Worm (Caenorhabditis elegans) whole organism, young adult: ENCODE data around the gene vit-1.

Experiments
- F49E8.2 ChIP-seq: sonication (generic microtip); optimal IDR thresholded peaks from 3 replicates; lab custom pipeline; 2017; ENCODE audit warnings: missing genetic modification characterization, mild to moderate bottlenecking, missing compliant biosample characterization, antibody characterized with exemption, moderate library complexity; ENCODE audit not compliant: insufficient read depth
- bed-1 ChIP-seq: fragments of 200-800 bp; sonication (Bioruptor generic); IDR thresholded peaks from 2 replicates; pipeline ENCODE4 v1.3.6; 2022; ENCODE audit warnings: missing genetic modification reagents, missing genetic modification characterization, missing compliant biosample characterization
- tbp1 ChIP-seq: fragments of 200-800 bp; sonication (Bioruptor generic); optimal IDR thresholded peaks from 2 replicates; lab custom pipeline; 2018; ENCODE audit warnings: mild to moderate bottlenecking, missing genetic modification characterization, missing compliant biosample characterization
- unc-62 ChIP-seq: fragments of 150-350 bp; optimal IDR thresholded peaks from 2 replicates; lab custom pipeline; 2014; ENCODE audit warnings: missing biosample characterization, missing genetic modification reagents, missing genetic modification characterization
- ztf-6 ChIP-seq: fragments of 200-800 bp; sonication (Bioruptor generic); IDR thresholded peaks from 2 replicates; pipeline ENCODE4 v1.3.6; 2022; ENCODE audit warnings: missing genetic modification reagents, missing genetic modification characterization, missing compliant biosample characterization

DNA sequence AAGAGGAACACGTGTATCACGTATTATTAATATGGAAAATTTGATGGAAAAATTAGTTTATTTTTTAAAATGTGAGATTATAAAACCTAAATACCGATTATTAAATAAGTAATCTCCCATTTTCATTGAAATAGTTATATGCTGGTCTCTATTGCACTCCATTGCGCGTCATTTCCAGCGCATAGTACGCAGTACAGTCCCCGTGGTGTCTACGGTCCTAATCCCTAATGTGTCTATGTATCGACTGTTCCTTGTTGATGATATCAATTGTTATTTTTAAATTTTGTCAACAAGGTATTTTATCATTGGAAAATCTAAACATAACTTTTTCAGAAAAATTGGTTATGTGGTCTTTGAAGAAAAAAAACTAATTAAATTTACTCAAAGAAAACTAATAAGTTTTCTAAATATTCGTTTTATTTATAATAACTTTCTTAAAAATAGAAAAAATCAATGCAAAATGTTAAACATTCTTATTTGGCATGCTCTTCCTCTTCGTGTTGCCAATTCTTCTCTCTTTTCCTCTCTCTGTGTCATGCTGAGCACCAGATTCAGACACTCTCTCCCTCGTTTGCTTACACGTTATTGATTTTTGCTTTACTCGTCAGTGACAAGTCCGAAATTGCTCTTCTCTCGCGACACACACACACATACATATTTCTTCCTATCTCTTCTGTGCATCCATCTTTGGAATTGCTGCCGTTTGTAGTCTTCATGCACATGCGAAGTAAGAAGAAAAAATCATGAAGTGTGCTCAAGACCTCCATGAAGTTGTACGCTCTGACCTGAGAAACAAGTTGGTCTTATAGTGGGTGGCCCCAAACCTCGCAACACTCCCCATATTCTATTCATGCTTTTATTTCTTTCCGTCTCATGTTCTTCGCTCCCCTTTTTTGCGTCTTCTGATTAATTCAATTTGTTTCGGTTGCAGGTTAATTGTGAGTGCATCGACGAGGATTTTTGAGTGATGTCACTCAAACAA is 45.4 kb upstream of the vit-1 start, which contains the start of gene unc-18:
- TF ChIP-seq unc-62 (no peak), ztf-6 (GFP tag; lab: Robert Waterston, UW) (no peak), tbp1 (GFP tag; lab: Kevin White, UChicago) (no peak), bed-1 (no peak), F49E8.2 (no peak)
